Worm (Caenorhabditis elegans) whole organism, midembryonic: ENCODE measurements around the gene zhp-4.

ENCODE experiments used
- cog-1 ChIP-seq: sonication (generic microtip); optimal IDR thresholded peaks from 2 replicates; lab custom pipeline; 2016; ENCODE audit warnings: missing genetic modification characterization, missing compliant biosample characterization
- tab-1 ChIP-seq: fragments of 200-800 bp; sonication (Bioruptor generic); IDR thresholded peaks from 2 replicates; pipeline ENCODE4 v1.3.6; 2022; ENCODE audit warnings: missing genetic modification characterization, missing compliant biosample characterization

DNA sequence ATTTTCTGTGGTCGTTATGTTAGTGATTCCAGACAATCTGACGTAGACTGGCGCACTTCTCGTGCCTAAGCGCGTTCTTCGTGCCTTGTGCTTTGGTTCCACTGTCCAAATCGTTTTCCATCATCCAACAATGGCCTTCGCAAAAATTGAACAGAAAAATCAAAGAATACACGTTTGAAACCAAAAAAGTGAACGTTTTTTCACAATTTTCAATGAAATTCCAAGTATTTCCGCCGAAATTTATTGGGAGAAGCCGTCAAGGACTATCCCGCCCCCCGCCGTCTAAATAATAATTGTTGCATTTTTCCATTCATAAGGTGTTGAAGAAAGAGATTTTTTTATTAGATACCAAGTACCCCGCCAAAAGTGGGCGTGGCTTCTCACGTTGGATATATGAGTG is 38.9 kb upstream of the zhp-4 start, which contains the start of gene cpg-23:
- no peak for TF ChIP-seq tab-1 (GFP tag; lab: Robert Waterston, UW)
- TF ChIP-seq cog-1 (tag; lab: Kevin White, UChicago) = no peak
